Worm (Caenorhabditis elegans) whole organism, early embryonic: ENCODE measurements around the gene T26G10.3.

Experiments
- B0310.2 ChIP-seq: sonication (generic microtip); optimal IDR thresholded peaks from 2 replicates; lab custom pipeline; 2016; ENCODE audit warnings: mild to moderate bottlenecking, missing genetic modification characterization, missing compliant biosample characterization
- F13C5.2 ChIP-seq: sonication (generic microtip); optimal IDR thresholded peaks from 2 replicates; lab custom pipeline; 2017; ENCODE audit warnings: mild to moderate bottlenecking, missing genetic modification characterization, inconsistent platforms, missing compliant biosample characterization
- aly-1 ChIP-seq: sonication (generic microtip); optimal IDR thresholded peaks from 2 replicates; lab custom pipeline; 2016; ENCODE audit warnings: missing genetic modification characterization, missing compliant biosample characterization
- ama-1 ChIP-seq: fragments of 150-350 bp; optimal IDR thresholded peaks from 2 replicates; lab custom pipeline; 2014
- ceh-13 ChIP-seq: fragments of 200-800 bp; sonication (Bioruptor generic); optimal IDR thresholded peaks from 2 replicates; lab custom pipeline; 2018; ENCODE audit warnings: mild to moderate bottlenecking, missing genetic modification characterization, missing compliant biosample characterization
- ets-7 ChIP-seq: sonication (generic microtip); optimal IDR thresholded peaks from 2 replicates; lab custom pipeline; 2016; ENCODE audit warnings: missing genotype, missing genetic modification characterization, missing compliant biosample characterization
- hmbx-1 ChIP-seq: sonication (generic microtip); optimal IDR thresholded peaks from 2 replicates; lab custom pipeline; 2016; ENCODE audit warnings: mild to moderate bottlenecking, missing genetic modification characterization, missing compliant biosample characterization
- hmg-4 ChIP-seq: fragments of 200-800 bp; sonication (Bioruptor generic); optimal IDR thresholded peaks from 2 replicates; lab custom pipeline; 2018; ENCODE audit warnings: mild to moderate bottlenecking, missing genetic modification characterization, missing compliant biosample characterization
- pes-1 ChIP-seq: fragments of 200-800 bp; sonication (Bioruptor generic); IDR thresholded peaks from 2 replicates; pipeline ENCODE4 v1.3.6; 2022; ENCODE audit warnings: missing genetic modification reagents, missing genetic modification characterization, missing compliant biosample characterization
- tbx-11 ChIP-seq: fragments of 200-800 bp; sonication (Bioruptor generic); IDR thresholded peaks from 2 replicates; pipeline ENCODE4 v1.3.6; 2022; ENCODE audit warnings: missing genetic modification characterization, missing compliant biosample characterization
- tra-4 ChIP-seq: sonication (generic microtip); optimal IDR thresholded peaks from 2 replicates; lab custom pipeline; 2017; ENCODE audit warnings: missing genetic modification characterization, missing compliant biosample characterization

DNA sequence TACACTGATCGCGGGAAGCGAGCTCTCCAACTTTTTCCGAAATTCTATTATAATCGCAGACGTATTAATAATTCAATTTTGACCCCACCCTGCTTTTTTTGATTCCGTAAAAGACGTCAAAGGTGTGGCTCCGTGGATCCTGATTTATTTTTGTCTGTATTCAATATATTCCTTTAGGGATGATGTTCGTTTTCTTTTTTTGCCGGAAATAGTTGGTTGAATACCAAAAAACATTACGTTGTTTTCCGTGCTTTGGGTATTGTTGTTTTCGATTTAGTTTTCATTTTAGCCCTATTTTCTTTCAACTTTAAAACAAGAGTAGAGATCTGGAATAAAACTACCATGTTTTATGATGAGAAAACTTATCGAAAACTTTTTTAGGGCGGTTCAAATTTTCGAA, 36.5 kb downstream of the T26G10.3 start:
- TF ChIP-seq ets-7 (no peak), ama-1 (lab: Kevin White, UChicago) (no peak), aly-1 (no peak), hmg-4 (no peak), B0310.2 (tag; lab: Kevin White, UChicago) (no peak), F13C5.2 (no peak), hmbx-1 (tag; lab: Kevin White, UChicago) (no peak), tbx-11 (no peak), tra-4 (no peak), ceh-13 (GFP tag; lab: Kevin White, UChicago) (no peak), pes-1 (GFP tag; lab: Robert Waterston, UW) (no peak)
